Fruit fly (Drosophila melanogaster) whole organism, embryonic: ENCODE measurements around the gene CG31777.

ENCODE experiments used
- B-H2 ChIP-seq: fragments of 200-800 bp; sonication (Bioruptor generic); optimal IDR thresholded peaks from 2 replicates; lab custom pipeline; 2018; ENCODE audit warnings: missing biosample characterization, mild to moderate bottlenecking, missing genetic modification characterization
- Bteb2 ChIP-seq: fragments of 200-800 bp; sonication (Bioruptor generic); optimal IDR thresholded peaks from 2 replicates; lab custom pipeline; 2016; ENCODE audit warnings: missing biosample characterization, missing genetic modification characterization
- CG10274 ChIP-seq: fragments of 200-800 bp; sonication (Bioruptor generic); optimal IDR thresholded peaks from 3 replicates; lab custom pipeline; 2017; ENCODE audit warnings: missing biosample characterization, mild to moderate bottlenecking, missing genetic modification characterization
- CG11398 ChIP-seq: fragments of 200-800 bp; sonication (Bioruptor generic); optimal IDR thresholded peaks from 2 replicates; lab custom pipeline; 2016; ENCODE audit warnings: missing biosample characterization, missing genetic modification characterization
- CG11560 ChIP-seq: fragments of 200-800 bp; sonication (Bioruptor generic); IDR thresholded peaks from 3 replicates; pipeline ENCODE4 v1.3.6; 2022; ENCODE audit warnings: missing biosample characterization, missing genetic modification characterization
- CG11695 ChIP-seq: fragments of 200-800 bp; sonication (Bioruptor generic); IDR thresholded peaks from 3 replicates; pipeline ENCODE4 v1.3.6; 2022; ENCODE audit warnings: missing biosample characterization, missing genetic modification characterization
- CG12769 ChIP-seq: fragments of 200-800 bp; sonication (Bioruptor generic); optimal IDR thresholded peaks from 2 replicates; lab custom pipeline; 2019; ENCODE audit warnings: missing biosample characterization, mild to moderate bottlenecking, missing genetic modification characterization, moderate library complexity
- CG15011 ChIP-seq: fragments of 200-800 bp; sonication (Bioruptor generic); optimal IDR thresholded peaks from 3 replicates; lab custom pipeline; 2018; ENCODE audit warnings: missing biosample characterization, mild to moderate bottlenecking, missing genetic modification characterization
- CG1602 ChIP-seq: fragments of 200-800 bp; sonication (Bioruptor generic); optimal IDR thresholded peaks from 3 replicates; lab custom pipeline; 2016; ENCODE audit warnings: missing biosample characterization, missing genetic modification characterization
- CG1647 ChIP-seq: fragments of 200-800 bp; sonication (Bioruptor generic); optimal IDR thresholded peaks from 3 replicates; lab custom pipeline; 2016; ENCODE audit warnings: missing biosample characterization, missing genetic modification characterization
- CG17361 ChIP-seq: fragments of 200-800 bp; sonication (Bioruptor generic); IDR thresholded peaks from 3 replicates; pipeline ENCODE4 v1.3.6; 2022; ENCODE audit warnings: missing biosample characterization, missing genetic modification characterization
- CG17568 ChIP-seq: fragments of 200-800 bp; sonication (Bioruptor generic); optimal IDR thresholded peaks from 2 replicates; lab custom pipeline; 2018; ENCODE audit warnings: missing biosample characterization, mild to moderate bottlenecking, missing genetic modification characterization, moderate library complexity
- CG18599 ChIP-seq: fragments of 200-800 bp; sonication (Bioruptor generic); optimal IDR thresholded peaks from 3 replicates; lab custom pipeline; 2017; ENCODE audit warnings: missing biosample characterization, missing genetic modification characterization, mild to moderate bottlenecking, moderate library complexity, missing genetic modification reagents
- CG2678 ChIP-seq: fragments of 200-800 bp; sonication (Bioruptor generic); optimal IDR thresholded peaks from 3 replicates; lab custom pipeline; 2019; ENCODE audit warnings: missing biosample characterization, mild to moderate bottlenecking, missing genetic modification characterization, moderate library complexity
- CG2875 ChIP-seq: fragments of 200-800 bp; sonication (Bioruptor generic); optimal IDR thresholded peaks from 2 replicates; lab custom pipeline; 2017; ENCODE audit warnings: missing biosample characterization, mild to moderate bottlenecking, missing genetic modification characterization, missing genetic modification reagents
- CG31441 ChIP-seq: fragments of 200-800 bp; sonication (Bioruptor generic); IDR thresholded peaks from 2 replicates; pipeline ENCODE4 v1.3.6; 2022; ENCODE audit warnings: missing biosample characterization, missing genetic modification characterization
- CG42726 ChIP-seq: fragments of 200-800 bp; sonication (Bioruptor generic); IDR thresholded peaks from 2 replicates; pipeline ENCODE4 v1.3.6; 2022; ENCODE audit warnings: missing biosample characterization, missing genetic modification characterization; ENCODE audit not compliant: partially characterized antibody
- CG4360 ChIP-seq: fragments of 200-800 bp; sonication (Bioruptor generic); IDR thresholded peaks from 2 replicates; pipeline ENCODE4 v1.3.6; 2022; ENCODE audit warnings: missing biosample characterization, missing genetic modification characterization
- CG5180 ChIP-seq: fragments of 200-800 bp; sonication (Bioruptor generic); optimal IDR thresholded peaks from 3 replicates; lab custom pipeline; 2017; ENCODE audit warnings: missing biosample characterization, missing genetic modification characterization, mild to moderate bottlenecking, moderate library complexity, missing genetic modification reagents
- CG6272 ChIP-seq: fragments of 200-800 bp; sonication (Bioruptor generic); IDR thresholded peaks from 2 replicates; pipeline ENCODE4 v1.3.6; 2022; ENCODE audit warnings: missing biosample characterization, missing genetic modification characterization
- CG6683 ChIP-seq: fragments of 200-800 bp; sonication (Bioruptor generic); optimal IDR thresholded peaks from 2 replicates; lab custom pipeline; 2017; ENCODE audit warnings: missing biosample characterization, mild to moderate bottlenecking, missing genetic modification characterization, missing genetic modification reagents
- CG8924 ChIP-seq: fragments of 200-800 bp; optimal IDR thresholded peaks from 3 replicates; lab custom pipeline; 2019; ENCODE audit warnings: missing biosample characterization, mild to moderate bottlenecking, missing genetic modification characterization, moderate library complexity
- CG9876 ChIP-seq: fragments of 200-800 bp; sonication (Bioruptor generic); optimal IDR thresholded peaks from 2 replicates; lab custom pipeline; 2016; ENCODE audit warnings: missing biosample characterization, missing genetic modification characterization
- Camta ChIP-seq: fragments of 200-800 bp; sonication (Bioruptor generic); optimal IDR thresholded peaks from 2 replicates; lab custom pipeline; 2016; ENCODE audit warnings: missing biosample characterization, missing genetic modification characterization
- Chrac-16 ChIP-seq: fragments of 200-800 bp; sonication (Bioruptor generic); optimal IDR thresholded peaks from 3 replicates; lab custom pipeline; 2016; ENCODE audit warnings: missing biosample characterization, missing genetic modification characterization
- CoRest ChIP-seq: fragments of 200-800 bp; sonication (Bioruptor generic); optimal IDR thresholded peaks from 3 replicates; lab custom pipeline; 2018; ENCODE audit warnings: missing biosample characterization, mild to moderate bottlenecking, missing genetic modification characterization, moderate library complexity
- D19B ChIP-seq: fragments of 200-800 bp; sonication (Bioruptor generic); optimal IDR thresholded peaks from 2 replicates; lab custom pipeline; 2017; ENCODE audit warnings: missing biosample characterization, mild to moderate bottlenecking, missing genetic modification characterization
- Drgx ChIP-seq: fragments of 200-800 bp; sonication (Bioruptor generic); IDR thresholded peaks from 2 replicates; pipeline ENCODE4 v1.3.6; 2022; ENCODE audit warnings: missing biosample characterization, missing genetic modification characterization
- HmgD ChIP-seq: fragments of 200-800 bp; sonication (Bioruptor generic); optimal IDR thresholded peaks from 3 replicates; lab custom pipeline; 2016; ENCODE audit warnings: missing biosample characterization, missing genetic modification characterization
- Hmx ChIP-seq: fragments of 200-800 bp; sonication (Bioruptor generic); optimal IDR thresholded peaks from 2 replicates; lab custom pipeline; 2016; ENCODE audit warnings: missing biosample characterization, missing genetic modification characterization
- Hr39 ChIP-seq: fragments of >200 bp; optimal IDR thresholded peaks from 2 replicates; lab custom pipeline; 2017
- MTF-1 ChIP-seq: fragments of 200-800 bp; sonication (Bioruptor generic); optimal IDR thresholded peaks from 2 replicates; lab custom pipeline; 2018; ENCODE audit warnings: missing biosample characterization, mild to moderate bottlenecking, missing genetic modification characterization, borderline replicate concordance
- Meics ChIP-seq: fragments of 200-800 bp; sonication (Bioruptor generic); optimal IDR thresholded peaks from 2 replicates; lab custom pipeline; 2017; ENCODE audit warnings: missing biosample characterization, mild to moderate bottlenecking, missing genetic modification characterization
- Oli ChIP-seq: fragments of 200-800 bp; sonication (Bioruptor generic); optimal IDR thresholded peaks from 2 replicates; lab custom pipeline; 2018; ENCODE audit warnings: missing biosample characterization, mild to moderate bottlenecking, missing genetic modification characterization, moderate library complexity
- Xbp1 ChIP-seq: fragments of 200-800 bp; sonication (Bioruptor generic); optimal IDR thresholded peaks from 3 replicates; lab custom pipeline; 2016; ENCODE audit warnings: missing biosample characterization, mild to moderate bottlenecking, missing genetic modification characterization
- Xrp1 ChIP-seq: fragments of 200-800 bp; sonication (Bioruptor generic); IDR thresholded peaks from 2 replicates; pipeline ENCODE4 v1.3.6; 2022; ENCODE audit warnings: missing biosample characterization, missing genetic modification characterization
- abd-A ChIP-seq: fragments of 200-800 bp; sonication (Bioruptor generic); optimal IDR thresholded peaks from 3 replicates; lab custom pipeline; 2019; ENCODE audit warnings: missing biosample characterization, mild to moderate bottlenecking, missing genetic modification characterization, moderate library complexity
- ac ChIP-seq: fragments of 200-800 bp; sonication (Bioruptor generic); optimal IDR thresholded peaks from 3 replicates; lab custom pipeline; 2017; ENCODE audit warnings: missing biosample characterization, mild to moderate bottlenecking, missing genetic modification characterization
- chif ChIP-seq, 2 experiments: fragments of 200-800 bp; sonication (Bioruptor generic); optimal IDR thresholded peaks; 3 replicates each; lab custom pipeline; 2016; ENCODE audit warnings: missing biosample characterization in 2 of 2, missing genetic modification characterization in 2 of 2
- ci ChIP-seq: fragments of 200-800 bp; sonication (Bioruptor generic); IDR thresholded peaks from 3 replicates; pipeline ENCODE4 v1.3.6; 2022; ENCODE audit warnings: missing biosample characterization, missing genetic modification characterization
- dpn ChIP-seq, 2 experiments: fragments of 200-800 bp; sonication (Bioruptor generic); optimal IDR thresholded peaks; 3 replicates each; lab custom pipeline; 2016; ENCODE audit warnings: missing biosample characterization in 2 of 2, missing genetic modification characterization in 2 of 2
- emc ChIP-seq: fragments of 200-800 bp; sonication (Bioruptor generic); optimal IDR thresholded peaks from 2 replicates; lab custom pipeline; 2016; ENCODE audit warnings: missing biosample characterization, missing genetic modification characterization
- eve ChIP-seq, 2 experiments: fragments of >200 bp; optimal IDR thresholded peaks; 2 replicates each; lab custom pipeline; 2017; ENCODE audit warnings: missing biosample characterization in 2 of 2, missing genetic modification characterization in 2 of 2
- kni ChIP-seq: fragments of 200-800 bp; sonication (Bioruptor generic); optimal IDR thresholded peaks from 3 replicates; lab custom pipeline; 2017; ENCODE audit warnings: mild to moderate bottlenecking, missing biosample characterization, missing genetic modification reagents, missing genetic modification characterization
- mirr ChIP-seq: fragments of 200-800 bp; sonication (Bioruptor generic); optimal IDR thresholded peaks from 3 replicates; lab custom pipeline; 2018; ENCODE audit warnings: missing biosample characterization, mild to moderate bottlenecking, missing genetic modification characterization
- pan ChIP-seq, 4 experiments: fragments of >200 bp in 3 of 4; fragments of 200-800 bp in 1 of 4; sonication (Bioruptor generic) in 1 of 4; optimal IDR thresholded peaks in 3 of 4; IDR thresholded peaks in 1 of 4; 2 replicates each; pipeline versions ENCODE4 v1.3.6 to Lab custom; 2017 to 2022; ENCODE audit warnings: missing biosample characterization in 2 of 4, missing genetic modification characterization in 2 of 4, mixed read lengths in 1 of 4
- peb ChIP-seq: fragments of 200-800 bp; sonication (Bioruptor generic); IDR thresholded peaks from 2 replicates; pipeline ENCODE4 v1.3.6; 2022; ENCODE audit warnings: missing biosample characterization, missing genetic modification characterization
- ro ChIP-seq: fragments of 200-800 bp; sonication (Bioruptor generic); IDR thresholded peaks from 2 replicates; pipeline ENCODE4 v1.3.6; 2022; ENCODE audit warnings: missing biosample characterization, missing genetic modification characterization
- row ChIP-seq: fragments of 200-800 bp; sonication (Bioruptor generic); IDR thresholded peaks from 3 replicates; pipeline ENCODE4 v1.3.6; 2022; ENCODE audit warnings: missing biosample characterization, missing genetic modification characterization
- z ChIP-seq: fragments of 200-800 bp; sonication (Bioruptor generic); IDR thresholded peaks from 3 replicates; pipeline ENCODE4 v1.3.6; 2022; ENCODE audit warnings: missing biosample characterization, missing genetic modification characterization

Gene CG31777

dm6 chr2L:3737003-3737662 is 30.3 kb upstream of the CG31777 start (continued):
- TF ChIP-seq Camta (GFP tag; lab: Kevin White, UChicago) (no peak), ro (no peak), MTF-1 (GFP tag; lab: Kevin White, UChicago) (no peak), Meics (GFP tag; lab: Kevin White, UChicago) (peak; percentile 3), D19B (GFP tag; lab: Kevin White, UChicago) (no peak), ac (GFP tag; lab: Kevin White, UChicago) (no peak), emc (GFP tag; lab: Kevin White, UChicago) (no peak), Bteb2 (GFP tag; lab: Kevin White, UChicago) (no peak), CoRest (tag; lab: Kevin White, UChicago) (peak; percentile 28), CG1647 (GFP tag; lab: Kevin White, UChicago) (no peak), CG18599 (GFP tag; lab: Kevin White, UChicago) (peak; percentile 24), CG6272 (GFP tag; lab: Robert Waterston, UW) (no peak), CG8924 (tag; lab: Kevin White, UChicago) (no peak), CG17568 (GFP tag; lab: Kevin White, UChicago) (no peak), CG31441 (GFP tag; lab: Robert Waterston, UW) (peak; percentile 33; the same call in 1 of the 2 replicates), z (no peak), Xrp1 (no peak), CG2678 (tag; lab: Kevin White, UChicago) (peak; percentile 60), row (GFP tag; lab: Robert Waterston, UW) (peak; percentile 31; the same call in 2 of the 3 replicates), CG11560 (tag; lab: Robert Waterston, UW) (no peak), B-H2 (GFP tag; lab: Kevin White, UChicago) (no peak), abd-A (tag; lab: Kevin White, UChicago) (peak; percentile 86), Oli (peak; percentile 25), CG11695 (GFP tag; lab: Robert Waterston, UW) (no peak), CG6683 (GFP tag; lab: Kevin White, UChicago) (no peak), CG11398 (no peak), Chrac-16 (GFP tag; lab: Kevin White, UChicago) (no peak), ci (GFP tag; lab: Robert Waterston, UW) (no peak), pan (optimal IDR thresholded peaks at IDR 0.05; lab: Kevin White, UChicago) (no peak), pan (GFP tag; optimal IDR thresholded peaks at IDR 0.05 in 1 of 2, IDR thresholded peaks at IDR 0.05 in 1 of 2) (no peak), CG1602 (GFP tag; lab: Kevin White, UChicago) (no peak), Drgx (GFP tag; lab: Robert Waterston, UW) (no peak), CG2875 (no peak), CG9876 (no peak), Xbp1 (GFP tag; lab: Kevin White, UChicago) (no peak), CG5180 (no peak), Hmx (GFP tag; lab: Kevin White, UChicago) (no peak), kni (GFP tag; lab: Kevin White, UChicago) (no peak), CG17361 (GFP tag; lab: Robert Waterston, UW) (no peak), CG12769 (tag; lab: Kevin White, UChicago) (no peak), mirr (no peak), CG42726 (no peak), dpn (GFP tag; optimal IDR thresholded peaks at IDR 0.05; lab: Kevin White, UChicago) (no peak), HmgD (GFP tag; lab: Kevin White, UChicago) (no peak), CG15011 (no peak), CG10274 (no peak), Hr39 (lab: Kevin White, UChicago) (no peak), CG4360 (GFP tag; lab: Robert Waterston, UW) (peak; percentile 50; the same call in 1 of the 2 replicates), eve (GFP tag; optimal IDR thresholded peaks at IDR 0.05; lab: Kevin White, UChicago) (no peak), peb (GFP tag; lab: Robert Waterston, UW) (no peak), chif (GFP tag; optimal IDR thresholded peaks at IDR 0.05; lab: Kevin White, UChicago) (no peak)
